Worm (Caenorhabditis elegans): ENCODE measurements around the gene srh-125.

- TF ChIP-seq nhr-237 (tag; optimal IDR thresholded peaks at IDR 0.05) (no peak), efl-3 (GFP tag; optimal IDR thresholded peaks at IDR 0.05) (no peak)
These were observed 41.8 kb downstream of the srh-125 start for ce11 chrV:7434805-7435363.

Data from whole organism, L1 larva.